Worm (Caenorhabditis elegans): ENCODE results near the gene acl-14.

acl-14 gene

DNA sequence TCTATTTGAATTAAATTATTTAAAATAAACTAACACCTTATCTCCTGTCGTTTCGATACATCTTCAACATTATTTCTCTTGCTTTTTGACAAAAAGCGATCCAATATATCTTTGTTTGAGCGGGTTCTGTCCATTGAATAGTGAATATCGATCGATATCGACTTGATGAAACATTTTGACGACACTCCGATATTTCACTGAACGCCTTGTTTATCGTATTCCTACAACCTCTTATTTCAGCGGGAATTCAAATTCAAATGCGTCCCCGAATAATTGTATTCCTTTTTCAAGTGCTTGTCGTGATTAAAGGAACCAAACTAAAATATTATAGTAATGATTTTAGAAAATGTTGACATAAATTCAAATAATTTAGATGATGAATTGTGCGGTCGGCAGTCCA, 13.4 kb upstream of the acl-14 start, which contains the start of the genes K07B1.7 and try-5 (continued):
- TF ChIP-seq unc-98 (GFP tag; IDR thresholded peaks at IDR 0.05) (no peak), nhr-12 (tag; optimal IDR thresholded peaks at IDR 0.05) (no peak), grh-1 (GFP tag; IDR thresholded peaks at IDR 0.05) (no peak), mab-9 (GFP tag; IDR thresholded peaks at IDR 0.05) (no peak), snpc-4 (tag; optimal IDR thresholded peaks at IDR 0.05) (no peak), ceh-90 (tag; optimal IDR thresholded peaks at IDR 0.05) (no peak), nhr-19 (GFP tag; conservative IDR thresholded peaks at IDR 0.05) (peak; percentile 53), fkh-10 (GFP tag; optimal IDR thresholded peaks at IDR 0.05) (no peak), nhr-85 (tag) (peak; percentile 69), egl-27 (tag; optimal IDR thresholded peaks at IDR 0.05) (no peak), sup-37 (GFP tag; optimal IDR thresholded peaks at IDR 0.05) (no peak), nhr-90 (tag; optimal IDR thresholded peaks at IDR 0.05; ENCODE audit: poor library complexity) (peak; percentile 16), ces-1 (GFP tag; optimal IDR thresholded peaks at IDR 0.05) (no peak), hlh-17 (GFP tag; optimal IDR thresholded peaks at IDR 0.05; ENCODE audit: borderline replicate concordance) (no peak), pqm-1 (tag; optimal IDR thresholded peaks at IDR 0.05) (no peak), efl-1 (optimal IDR thresholded peaks at IDR 0.05) (peak; percentile 91 to 96), efl-1 (GFP tag; optimal IDR thresholded peaks at IDR 0.05 in 1 of 2) (peak; percentile 97 to 99), skn-1 (tag; optimal IDR thresholded peaks at IDR 0.05) (peak; percentile 73), unc-30 (tag; optimal IDR thresholded peaks at IDR 0.05) (no peak), ama-1 (optimal IDR thresholded peaks at IDR 0.05) (peak; percentile 10), ceh-63 (GFP tag; optimal IDR thresholded peaks at IDR 0.05) (no peak), vab-15 (tag; optimal IDR thresholded peaks at IDR 0.05) (no peak), lin-39 (tag; optimal IDR thresholded peaks at IDR 0.05) (no peak), isw-1 (GFP tag; IDR thresholded peaks at IDR 0.05) (peak; percentile 39), aly-2 (tag; optimal IDR thresholded peaks at IDR 0.05) (no peak), ztf-4 (tag; optimal IDR thresholded peaks at IDR 0.05) (no peak), sptf-1 (tag; optimal IDR thresholded peaks at IDR 0.05) (no peak), mep-1 (tag; optimal IDR thresholded peaks at IDR 0.05) (peak; percentile 67), lin-15B (tag; optimal IDR thresholded peaks at IDR 0.05) (peak; percentile 24), aha-1 (tag; optimal IDR thresholded peaks at IDR 0.05) (no peak), ets-5 (GFP tag; IDR thresholded peaks at IDR 0.05) (no peak), jun-1 (tag; optimal IDR thresholded peaks at IDR 0.05) (peak; percentile 12), mef-2 (tag; optimal IDR thresholded peaks at IDR 0.05) (no peak), C04F5.9 (tag; optimal IDR thresholded peaks at IDR 0.05) (no peak), snu-23 (GFP tag; optimal IDR thresholded peaks at IDR 0.05) (peak; percentile 79), unc-130 (tag; optimal IDR thresholded peaks at IDR 0.05) (no peak), xbp-1 (tag; optimal IDR thresholded peaks at IDR 0.05) (peak; percentile 68)

DNA sequence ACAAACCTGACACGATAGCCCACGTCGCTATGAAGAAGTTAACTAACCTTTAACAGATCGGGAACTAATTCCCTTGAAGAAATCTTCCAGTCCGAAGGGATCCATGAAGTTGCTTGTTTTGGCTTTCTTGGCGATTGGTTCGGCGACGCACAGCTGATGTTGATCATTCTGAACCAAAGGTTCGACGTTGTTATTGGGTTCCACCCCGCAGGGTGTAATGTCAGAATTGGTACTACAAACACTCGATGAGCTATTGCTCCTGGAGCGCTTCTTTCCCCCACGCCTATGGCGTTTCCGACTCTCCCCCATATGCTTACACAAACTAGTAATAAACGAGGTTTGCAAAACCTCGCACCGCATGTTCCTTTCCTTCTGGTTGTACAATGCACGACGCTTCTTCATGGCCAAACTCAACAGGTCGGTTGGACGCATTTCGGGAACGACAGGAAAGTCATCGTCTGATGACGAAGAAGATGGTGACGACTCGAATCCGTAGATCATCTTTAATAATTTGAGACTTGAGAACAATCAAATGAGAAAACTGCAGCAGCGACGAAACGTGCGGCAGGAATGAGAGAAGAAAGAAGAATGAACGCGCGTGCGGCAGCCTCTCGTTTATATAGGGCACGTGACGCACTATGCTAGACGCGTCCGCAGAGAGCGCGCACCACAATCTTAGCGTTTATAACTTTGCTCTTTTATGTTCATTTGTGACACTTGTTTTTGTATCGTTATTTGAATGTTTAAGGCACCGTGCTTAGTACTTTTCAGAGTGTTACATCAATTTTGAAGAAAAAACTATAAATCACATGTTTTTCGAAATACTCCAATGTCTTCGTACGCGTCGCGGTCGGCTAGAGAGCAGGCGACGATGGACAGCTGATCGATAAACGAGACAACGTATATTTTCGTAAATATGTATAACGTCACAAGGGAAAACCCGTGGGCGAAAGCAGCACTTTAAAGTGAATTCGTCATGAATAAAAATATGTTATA, 10.5 kb upstream of the acl-14 start, which contains the start of gene tos-1:
Gene tos-1, minus strand, starts transcription at position 575 of the 996 bp plus-strand sequence.
- TF ChIP-seq ces-1 (GFP tag; optimal IDR thresholded peaks at IDR 0.05) (no peak), egl-27 (tag; optimal IDR thresholded peaks at IDR 0.05) (peak; percentile 82 to 95), pqm-1 (tag; optimal IDR thresholded peaks at IDR 0.05) (no peak), irx-1 (tag; optimal IDR thresholded peaks at IDR 0.05) (peak; percentile 98), mdl-1 (tag; optimal IDR thresholded peaks at IDR 0.05) (peak; percentile 91 to 97), lin-15B (tag; optimal IDR thresholded peaks at IDR 0.05) (peak; percentile 66), ztf-11 (tag; optimal IDR thresholded peaks at IDR 0.05) (peak in 1 of 2 experiments; percentile 96), snu-23 (GFP tag; optimal IDR thresholded peaks at IDR 0.05) (peak; percentile 100), aly-2 (tag; optimal IDR thresholded peaks at IDR 0.05) (peak; percentile 86), alr-1 (tag; optimal IDR thresholded peaks at IDR 0.05; ENCODE audit: borderline replicate concordance) (no peak), skn-1 (tag; optimal IDR thresholded peaks at IDR 0.05) (peak; percentile 69), ama-1 (optimal IDR thresholded peaks at IDR 0.05) (peak; percentile 99), pag-3 (tag; optimal IDR thresholded peaks at IDR 0.05; ENCODE audit: borderline replicate concordance, insufficient read depth) (peak; percentile 7), mep-1 (tag; optimal IDR thresholded peaks at IDR 0.05) (peak; percentile 94), ceh-8 (GFP tag; optimal IDR thresholded peaks at IDR 0.05) (peak; percentile 94), nhr-11 (tag; optimal IDR thresholded peaks at IDR 0.05) (peak; percentile 97), xbp-1 (tag; optimal IDR thresholded peaks at IDR 0.05) (peak; percentile 99), lir-3 (tag; optimal IDR thresholded peaks at IDR 0.05; ENCODE audit: poor library complexity) (peak; percentile 89), C04F5.9 (tag; optimal IDR thresholded peaks at IDR 0.05) (peak; percentile 89), snpc-4 (tag; optimal IDR thresholded peaks at IDR 0.05) (peak; percentile 73), nhr-237 (tag; optimal IDR thresholded peaks at IDR 0.05) (peak; percentile 94), isw-1 (GFP tag; IDR thresholded peaks at IDR 0.05) (peak; percentile 99), elt-2 (tag; optimal IDR thresholded peaks at IDR 0.05) (peak; percentile 98), vab-15 (tag; optimal IDR thresholded peaks at IDR 0.05) (peak; percentile 97), F16B12.6 (tag; optimal IDR thresholded peaks at IDR 0.05) (no peak), efl-1 (optimal IDR thresholded peaks at IDR 0.05) (peak; percentile 90 to 92), efl-1 (GFP tag; optimal IDR thresholded peaks at IDR 0.05 in 1 of 2) (peak; percentile 78 to 99)
